Worm (Caenorhabditis elegans): ENCODE results near the gene best-4.
A peak's percentile ranks its signal among the peaks of the same experiment; 100 is the strongest.

ce11 chrII:6349-6748 lies 5.3 kb downstream of the best-4 start, which contains the start of gene osta-1:
- TF ChIP-seq nhr-237 (tag; optimal IDR thresholded peaks at IDR 0.05) = no peak
- peak; percentile 86 for TF ChIP-seq fkh-8 (tag; optimal IDR thresholded peaks at IDR 0.05)
- no peak for TF ChIP-seq nhr-76 (tag; optimal IDR thresholded peaks at IDR 0.05)
- no peak for TF ChIP-seq lin-15B (tag; optimal IDR thresholded peaks at IDR 0.05)
- TF ChIP-seq lin-13 (GFP tag; optimal IDR thresholded peaks at IDR 0.05) = no peak
- TF ChIP-seq lin-35 (GFP tag; optimal IDR thresholded peaks at IDR 0.05) = no peak
- no peak for TF ChIP-seq nhr-19 (GFP tag; conservative IDR thresholded peaks at IDR 0.05)
- TF ChIP-seq lin-39 (tag; optimal IDR thresholded peaks at IDR 0.05) = no peak
- TF ChIP-seq fkh-10 (GFP tag; optimal IDR thresholded peaks at IDR 0.05) = no peak
